Fruit fly (Drosophila melanogaster) whole organism, wandering third instar larva: ENCODE results near the gene CG43844.

ENCODE experiments used
- Abd-B ChIP-seq: fragments of >200 bp; optimal IDR thresholded peaks from 2 replicates; lab custom pipeline; 2017; ENCODE audit warnings: missing biosample characterization, missing genetic modification characterization
- CG32264 ChIP-seq: fragments of 200-800 bp; sonication (Bioruptor generic); optimal IDR thresholded peaks from 2 replicates; lab custom pipeline; 2016; ENCODE audit warnings: missing biosample characterization, missing genetic modification characterization
- CG9705 ChIP-seq: fragments of 200-800 bp; sonication (Bioruptor generic); optimal IDR thresholded peaks from 2 replicates; lab custom pipeline; 2018; ENCODE audit warnings: missing biosample characterization, mild to moderate bottlenecking, missing genetic modification characterization
- Dfd ChIP-seq: fragments of >200 bp; optimal IDR thresholded peaks from 2 replicates; lab custom pipeline; 2017; ENCODE audit warnings: missing biosample characterization, missing genetic modification characterization
- Dif ChIP-seq: fragments of 200-275, 200-300 bp; sonication (Bioruptor generic); optimal IDR thresholded peaks from 2 replicates; lab custom pipeline; 2018; ENCODE audit warnings: missing biosample characterization, missing genetic modification characterization; ENCODE audit not compliant: partially characterized antibody
- GATAd ChIP-seq: sonication (Bioruptor generic); optimal IDR thresholded peaks from 2 replicates; lab custom pipeline; 2016; ENCODE audit warnings: missing biosample characterization, missing genetic modification characterization
- HLH106 ChIP-seq: fragments of 200-800 bp; optimal IDR thresholded peaks from 3 replicates; lab custom pipeline; 2019; ENCODE audit warnings: missing biosample characterization, mild to moderate bottlenecking, missing genetic modification characterization, moderate library complexity
- Hnf4 ChIP-seq: fragments of 200-800 bp; sonication (Bioruptor generic); optimal IDR thresholded peaks from 2 replicates; lab custom pipeline; 2016; ENCODE audit warnings: missing biosample characterization, mild to moderate bottlenecking, missing genetic modification characterization
- Hr78 ChIP-seq: fragments of >200 bp; optimal IDR thresholded peaks from 2 replicates; lab custom pipeline; 2017; ENCODE audit warnings: missing biosample characterization, missing genetic modification characterization
- Hr83 ChIP-seq: fragments of 200-300 bp; sonication (Bioruptor generic); optimal IDR thresholded peaks from 2 replicates; lab custom pipeline; 2016; ENCODE audit warnings: missing biosample characterization, mild to moderate bottlenecking, missing genetic modification characterization, moderate library complexity; ENCODE audit not compliant: poor library complexity, severe bottlenecking
- Mio ChIP-seq: sonication (Bioruptor generic); optimal IDR thresholded peaks from 2 replicates; lab custom pipeline; 2016; ENCODE audit warnings: missing biosample characterization, missing genetic modification characterization
- Myc ChIP-seq: fragments of >200 bp; optimal IDR thresholded peaks from 2 replicates; lab custom pipeline; 2017
- N ChIP-seq: fragments of >200 bp; optimal IDR thresholded peaks from 2 replicates; lab custom pipeline; 2018; ENCODE audit warnings: missing biosample characterization, missing external identifiers, missing genetic modification characterization
- OdsH ChIP-seq: fragments of 200-800 bp; sonication (Bioruptor generic); optimal IDR thresholded peaks from 2 replicates; lab custom pipeline; 2016; ENCODE audit warnings: missing biosample characterization, mild to moderate bottlenecking, missing genetic modification characterization
- Rel ChIP-seq, 2 experiments: fragments of 200-800 bp; sonication (Bioruptor generic) in 1 of 2; optimal IDR thresholded peaks; 2 replicates in 1 of 2; 3 replicates in 1 of 2; lab custom pipeline; 2016 to 2019; ENCODE audit warnings: mild to moderate bottlenecking in 2 of 2, missing biosample characterization in 2 of 2, missing genetic modification characterization in 2 of 2, moderate library complexity in 1 of 2
- Sp1 ChIP-seq: fragments of 200-800 bp; sonication (Bioruptor generic); optimal IDR thresholded peaks from 3 replicates; lab custom pipeline; 2019; ENCODE audit warnings: missing biosample characterization, mild to moderate bottlenecking, missing genetic modification characterization, moderate library complexity
- Vsx2 ChIP-seq: fragments of 200-300, 225-300 bp; sonication (Bioruptor generic); optimal IDR thresholded peaks from 2 replicates; lab custom pipeline; 2018; ENCODE audit warnings: missing biosample characterization, missing genetic modification characterization; ENCODE audit not compliant: partially characterized antibody
- dl ChIP-seq, 2 experiments: fragments of 175-275, 200-275 bp in 1 of 2; fragments of 200-275 bp in 1 of 2; sonication (Bioruptor generic); optimal IDR thresholded peaks; lab custom pipeline; 2018; ENCODE audit warnings: mild to moderate bottlenecking in 2 of 2, missing biosample characterization in 2 of 2, missing genetic modification characterization in 2 of 2, moderate library complexity in 2 of 2; ENCODE audit not compliant: partially characterized antibody in 2 of 2, insufficient read depth in 1 of 2
- dmrt93B ChIP-seq: fragments of 200-800 bp; sonication (Bioruptor generic); optimal IDR thresholded peaks from 2 replicates; lab custom pipeline; 2018; ENCODE audit warnings: missing biosample characterization, mild to moderate bottlenecking, missing genetic modification characterization
- dsf ChIP-seq: sonication (Bioruptor generic); optimal IDR thresholded peaks from 2 replicates; lab custom pipeline; 2016; ENCODE audit warnings: missing biosample characterization, missing genetic modification characterization, borderline replicate concordance
- foxo ChIP-seq, 2 experiments: fragments of 200-800 bp; sonication (Bioruptor generic); optimal IDR thresholded peaks; 2 replicates in 1 of 2; 3 replicates in 1 of 2; lab custom pipeline; 2016 to 2017; ENCODE audit warnings: missing biosample characterization in 2 of 2, missing genetic modification characterization in 2 of 2
- fru ChIP-seq: fragments of 200-800 bp; sonication (Bioruptor generic); optimal IDR thresholded peaks from 3 replicates; lab custom pipeline; 2016; ENCODE audit warnings: missing biosample characterization, mild to moderate bottlenecking, missing genetic modification characterization
- h ChIP-seq: fragments of 200-800 bp; sonication (Bioruptor generic); optimal IDR thresholded peaks from 3 replicates; lab custom pipeline; 2016; ENCODE audit warnings: missing biosample characterization, mild to moderate bottlenecking, missing genetic modification characterization
- jim ChIP-seq: fragments of 175-275, 200-325 bp; sonication (Bioruptor generic); optimal IDR thresholded peaks from 2 replicates; lab custom pipeline; 2016; ENCODE audit warnings: missing biosample characterization, mild to moderate bottlenecking, missing genetic modification characterization
- lola ChIP-seq: fragments of >200 bp; optimal IDR thresholded peaks from 2 replicates; lab custom pipeline; 2017; ENCODE audit warnings: missing biosample characterization, missing genetic modification characterization
- pan ChIP-seq: fragments of >200 bp; optimal IDR thresholded peaks from 2 replicates; lab custom pipeline; 2017
- psq ChIP-seq: fragments of 200-800 bp; sonication (Bioruptor generic); optimal IDR thresholded peaks from 3 replicates; lab custom pipeline; 2017; ENCODE audit warnings: missing biosample characterization, mild to moderate bottlenecking, missing genetic modification characterization, moderate library complexity
- rgr ChIP-seq: fragments of 200-800 bp; sonication (Bioruptor generic); optimal IDR thresholded peaks from 3 replicates; lab custom pipeline; 2016; ENCODE audit warnings: missing biosample characterization, mild to moderate bottlenecking, missing genetic modification characterization
- sage ChIP-seq: fragments of 200-800 bp; sonication (Bioruptor generic); optimal IDR thresholded peaks from 2 replicates; lab custom pipeline; 2016; ENCODE audit warnings: missing biosample characterization, mild to moderate bottlenecking, missing genetic modification characterization
- woc ChIP-seq: sonication (Bioruptor generic); optimal IDR thresholded peaks from 2 replicates; lab custom pipeline; 2016; ENCODE audit warnings: missing biosample characterization, mild to moderate bottlenecking, missing genetic modification characterization

The CG43844 gene

DNA sequence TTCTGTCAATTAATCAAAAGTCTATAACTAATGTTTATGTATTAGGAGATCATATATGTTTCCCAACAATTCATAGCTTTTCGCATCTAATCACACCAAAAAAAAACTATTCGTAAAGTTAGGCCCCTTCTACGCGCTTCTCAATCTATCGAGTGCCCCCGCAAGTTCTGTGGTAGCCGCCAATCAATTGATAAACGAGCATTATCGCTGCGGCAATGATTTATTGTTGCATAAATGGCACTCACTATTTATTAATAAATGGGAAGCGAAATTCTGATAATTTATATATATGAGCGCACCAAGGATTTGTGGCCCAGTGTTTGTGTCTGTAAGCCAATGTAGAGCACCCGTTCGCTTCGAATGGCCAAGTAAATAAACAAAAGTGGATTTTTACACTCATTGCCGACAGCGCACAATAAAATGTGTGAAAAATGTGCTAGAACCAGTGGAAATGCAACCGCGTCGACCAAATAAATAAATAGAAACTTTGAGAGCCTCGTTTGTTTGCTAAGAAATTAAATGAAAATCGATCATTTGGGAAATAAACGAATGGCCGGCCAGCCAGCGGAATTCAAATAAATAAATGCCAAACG is 17.9 kb upstream of the CG43844 start:
- TF ChIP-seq foxo (GFP tag; optimal IDR thresholded peaks at IDR 0.05; lab: Kevin White, UChicago) = no peak
- TF ChIP-seq fru (GFP tag; lab: Kevin White, UChicago) = no peak
- no peak for TF ChIP-seq GATAd (GFP tag; lab: Kevin White, UChicago)
- no peak for TF ChIP-seq h (GFP tag; lab: Kevin White, UChicago)
- no peak for TF ChIP-seq Vsx2 (GFP tag; lab: Kevin White, UChicago)
- TF ChIP-seq Rel (GFP tag; optimal IDR thresholded peaks at IDR 0.05; lab: Kevin White, UChicago) = no peak
- TF ChIP-seq Rel (tag; optimal IDR thresholded peaks at IDR 0.05; lab: Kevin White, UChicago) = no peak
- no peak for TF ChIP-seq N (GFP tag; lab: Kevin White, UChicago)
- no peak for TF ChIP-seq HLH106 (tag; lab: Kevin White, UChicago)
- no peak for TF ChIP-seq woc
- no peak for TF ChIP-seq pan (lab: Kevin White, UChicago)
- no peak for TF ChIP-seq sage (GFP tag; lab: Kevin White, UChicago)

dm6 chr3R:21873439-21873838 is 15.9 kb upstream of the CG43844 start, which contains the start of gene CG31178:
Gene CG31178 (plus strand): TSS chr3R:21873739.
- TF ChIP-seq Myc (lab: Kevin White, UChicago) = no peak
- no peak for TF ChIP-seq dl (GFP tag; optimal IDR thresholded peaks at IDR 0.05; lab: Kevin White, UChicago; ENCODE audit: insufficient read depth in 1 of 2, partially characterized antibody in 2 of 2)
- TF ChIP-seq jim = no peak
- no peak for TF ChIP-seq sage (GFP tag; lab: Kevin White, UChicago)
- no peak for TF ChIP-seq Rel (GFP tag; optimal IDR thresholded peaks at IDR 0.05; lab: Kevin White, UChicago)
- no peak for TF ChIP-seq Rel (tag; optimal IDR thresholded peaks at IDR 0.05; lab: Kevin White, UChicago)
- no peak for TF ChIP-seq psq
- no peak for TF ChIP-seq dmrt93B (GFP tag; lab: Kevin White, UChicago)
- no peak for TF ChIP-seq rgr (GFP tag; lab: Kevin White, UChicago)
- no peak for TF ChIP-seq CG32264 (GFP tag; lab: Kevin White, UChicago)
- TF ChIP-seq OdsH (GFP tag; lab: Kevin White, UChicago) = no peak
- no peak for TF ChIP-seq Abd-B (GFP tag; lab: Kevin White, UChicago)
- TF ChIP-seq Dfd = no peak
- TF ChIP-seq Mio (GFP tag; lab: Kevin White, UChicago) = no peak
- no peak for TF ChIP-seq N (GFP tag; lab: Kevin White, UChicago)
- no peak for TF ChIP-seq GATAd (GFP tag; lab: Kevin White, UChicago)

- peak; percentile 93 for TF ChIP-seq Dif
- peak; percentile 70 for TF ChIP-seq Vsx2 (GFP tag; lab: Kevin White, UChicago)
- peak; percentile 86 to 91 for TF ChIP-seq dl (GFP tag; optimal IDR thresholded peaks at IDR 0.05; lab: Kevin White, UChicago; ENCODE audit: insufficient read depth in 1 of 2, partially characterized antibody in 2 of 2)
- TF ChIP-seq OdsH (GFP tag; lab: Kevin White, UChicago) = peak; percentile 24
- no peak for TF ChIP-seq Rel (GFP tag; optimal IDR thresholded peaks at IDR 0.05; lab: Kevin White, UChicago)
- peak; percentile 41 for TF ChIP-seq Rel (tag; optimal IDR thresholded peaks at IDR 0.05; lab: Kevin White, UChicago)
- no peak for TF ChIP-seq Myc (lab: Kevin White, UChicago)
- no peak for TF ChIP-seq Sp1
- TF ChIP-seq woc = peak; percentile 57
- no peak for TF ChIP-seq CG9705 (GFP tag; lab: Kevin White, UChicago)
- peak; percentile 9 for TF ChIP-seq HLH106 (tag; lab: Kevin White, UChicago)
- TF ChIP-seq CG32264 (GFP tag; lab: Kevin White, UChicago) = peak; percentile 14
- TF ChIP-seq Hnf4 (GFP tag; lab: Kevin White, UChicago) = peak; percentile 62
- peak; percentile 46 for TF ChIP-seq fru (GFP tag; lab: Kevin White, UChicago)
These were observed 14.3 kb upstream of the CG43844 start, which contains the start of gene CG6656 for dm6 chr3R:21874982-21875466. Gene CG6656 (plus strand): TSS chr3R:21875293.

dm6 chr3R:21877636-21878035 is 11.7 kb upstream of the CG43844 start, which contains the start of gene P5CDh2:
Gene P5CDh2 (plus strand): TSS chr3R:21877936.
- TF ChIP-seq Hr83 (GFP tag; lab: Kevin White, UChicago) = no peak
- no peak for TF ChIP-seq Myc (lab: Kevin White, UChicago)
- TF ChIP-seq sage (GFP tag; lab: Kevin White, UChicago) = no peak
- no peak for TF ChIP-seq foxo (GFP tag; optimal IDR thresholded peaks at IDR 0.05; lab: Kevin White, UChicago)
- no peak for TF ChIP-seq CG32264 (GFP tag; lab: Kevin White, UChicago)
- TF ChIP-seq Vsx2 (GFP tag; lab: Kevin White, UChicago) = no peak
- no peak for TF ChIP-seq dmrt93B (GFP tag; lab: Kevin White, UChicago)
- TF ChIP-seq jim = no peak
- TF ChIP-seq Sp1 = no peak
- no peak for TF ChIP-seq dl (GFP tag; optimal IDR thresholded peaks at IDR 0.05; lab: Kevin White, UChicago; ENCODE audit: insufficient read depth in 1 of 2, partially characterized antibody in 2 of 2)
- no peak for TF ChIP-seq Mio (GFP tag; lab: Kevin White, UChicago)
- TF ChIP-seq N (GFP tag; lab: Kevin White, UChicago) = no peak
- TF ChIP-seq dsf (GFP tag; lab: Kevin White, UChicago) = no peak
- TF ChIP-seq OdsH (GFP tag; lab: Kevin White, UChicago) = no peak
- no peak for TF ChIP-seq lola
- no peak for TF ChIP-seq Hr78
- TF ChIP-seq Rel (GFP tag; optimal IDR thresholded peaks at IDR 0.05; lab: Kevin White, UChicago) = no peak
- TF ChIP-seq Rel (tag; optimal IDR thresholded peaks at IDR 0.05; lab: Kevin White, UChicago) = no peak
